Fruit fly (Drosophila melanogaster) whole organism: ENCODE data around the gene CG32641.

Experiments used
- CG8478 ChIP-seq: fragments of >200 bp; optimal IDR thresholded peaks from 2 replicates; lab custom pipeline; 2018; ENCODE audit warnings: inconsistent platforms
- Dll ChIP-seq: fragments of >200 bp; optimal IDR thresholded peaks from 2 replicates; lab custom pipeline; 2017
- EcR ChIP-seq, 2 experiments: fragments of >200 bp; optimal IDR thresholded peaks; 2 replicates each; lab custom pipeline; 2017; ENCODE audit warnings: missing biosample characterization in 2 of 2, missing genetic modification characterization in 2 of 2, missing genetic modification reagents in 2 of 2
- pan ChIP-seq: fragments of >200 bp; optimal IDR thresholded peaks from 2 replicates; lab custom pipeline; 2017
- psq ChIP-seq: fragments of >200 bp; optimal IDR thresholded peaks from 2 replicates; lab custom pipeline; 2017
- usp ChIP-seq: fragments of >200 bp; optimal IDR thresholded peaks from 2 replicates; lab custom pipeline; 2017; ENCODE audit warnings: missing biosample characterization, missing genetic modification characterization, mixed read lengths

CG32641 gene

dm6 chrX:13232406-13233195 lies 48.3 kb downstream of the CG32641 start:
- TF ChIP-seq CG8478 (no peak), usp (GFP tag; lab: Kevin White, UChicago) (no peak), psq (no peak), pan (lab: Kevin White, UChicago) (no peak), Dll (no peak), EcR (GFP tag; optimal IDR thresholded peaks at IDR 0.05; lab: Kevin White, UChicago) (no peak)

DNA sequence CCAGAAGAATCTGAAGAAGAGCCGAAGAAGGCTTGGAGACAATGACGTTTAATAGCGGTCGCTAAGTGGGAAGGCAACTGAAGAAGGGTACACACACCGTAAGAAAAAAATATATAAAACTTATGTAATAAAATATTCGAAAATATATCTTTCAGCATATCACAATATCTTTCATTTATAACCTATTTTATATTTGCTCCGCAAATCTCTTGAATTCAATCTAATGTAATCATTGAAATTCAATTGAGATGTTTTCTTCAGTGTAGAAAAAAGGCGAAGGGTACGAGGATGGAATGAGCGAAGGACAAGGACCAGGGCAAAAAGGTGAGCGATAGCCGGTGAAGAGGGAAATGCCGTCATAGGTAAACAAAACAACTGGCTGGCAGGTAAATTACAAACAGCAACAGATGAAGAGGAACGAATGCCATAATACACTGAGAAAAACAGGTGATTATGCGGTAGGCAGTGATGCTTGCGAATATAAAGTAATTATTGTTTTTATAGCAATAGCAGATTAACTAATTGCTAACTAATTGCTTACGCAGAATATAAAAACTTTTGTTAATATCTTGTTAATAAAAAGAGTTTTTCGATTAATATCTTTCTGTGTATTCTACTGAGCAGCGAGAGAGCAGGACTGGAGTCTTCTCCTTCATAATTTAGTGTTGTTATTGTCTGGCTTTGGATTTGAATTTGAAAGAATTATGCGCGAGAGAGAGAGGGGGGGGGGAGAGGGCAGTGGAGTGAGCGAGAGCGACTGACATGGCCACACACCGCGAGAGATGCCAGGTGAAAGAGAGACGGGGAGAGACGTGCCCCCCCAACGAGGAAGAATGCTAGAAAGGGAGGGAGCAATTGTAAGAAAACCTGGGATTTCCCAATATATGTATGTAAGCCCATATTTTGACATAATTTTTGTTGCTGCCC lies 49.8 kb downstream of the CG32641 start:
- TF ChIP-seq Dll = no peak
- no peak for TF ChIP-seq psq
- TF ChIP-seq CG8478 = no peak
- no peak for TF ChIP-seq EcR (GFP tag; optimal IDR thresholded peaks at IDR 0.05; lab: Kevin White, UChicago)
